Fruit fly (Drosophila melanogaster): ENCODE data around the gene plum.

DNA sequence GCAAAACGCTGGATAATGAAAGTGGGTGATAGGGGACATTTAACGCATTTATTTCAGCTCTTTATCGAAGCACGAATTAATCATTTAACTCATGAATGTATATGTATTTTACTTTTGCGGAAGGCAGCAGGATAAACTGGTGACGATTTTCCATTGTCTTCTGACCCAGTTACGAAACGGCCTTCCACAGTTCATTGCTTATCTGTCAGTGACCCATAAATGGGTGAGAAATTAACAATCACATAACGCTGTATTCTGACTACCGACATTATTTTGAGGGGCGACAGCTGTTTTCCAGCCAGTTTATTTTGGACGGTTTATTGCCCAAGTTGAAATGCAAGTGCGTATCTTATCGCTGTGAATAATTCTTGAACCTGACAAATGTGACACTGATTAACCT is 71.5 kb downstream of the plum start:
- TF ChIP-seq Dll (optimal IDR thresholded peaks at IDR 0.05) (no peak), CG8478 (optimal IDR thresholded peaks at IDR 0.05) (no peak), psq (optimal IDR thresholded peaks at IDR 0.05) (no peak)

All from whole organism.